Worm (Caenorhabditis elegans) whole organism, young adult: ENCODE measurements around the gene T28H11.8.

Experiments used
- F10E7.11 ChIP-seq: sonication (generic microtip); optimal IDR thresholded peaks from 2 replicates; lab custom pipeline; 2017; ENCODE audit warnings: mild to moderate bottlenecking, missing genetic modification characterization, moderate library complexity, missing compliant biosample characterization
- atf-7 ChIP-seq: sonication (generic microtip); optimal IDR thresholded peaks from 2 replicates; lab custom pipeline; 2017; ENCODE audit warnings: mild to moderate bottlenecking, missing genetic modification characterization, missing compliant biosample characterization
- ets-4 ChIP-seq: fragments of 200-800 bp; sonication (Bioruptor generic); optimal IDR thresholded peaks from 2 replicates; lab custom pipeline; 2018; ENCODE audit warnings: mild to moderate bottlenecking, missing genetic modification characterization, missing compliant biosample characterization
- him-1 ChIP-seq: sonication (generic microtip); optimal IDR thresholded peaks from 2 replicates; lab custom pipeline; 2016; ENCODE audit warnings: missing genotype, missing genetic modification reagents, missing genetic modification characterization, missing compliant biosample characterization
- hrde-1 ChIP-seq: sonication (generic microtip); optimal IDR thresholded peaks from 2 replicates; lab custom pipeline; 2016; ENCODE audit warnings: missing genetic modification characterization, mild to moderate bottlenecking, missing compliant biosample characterization, moderate library complexity, missing genotype, missing genetic modification reagents, borderline replicate concordance
- lin-54 ChIP-seq: fragments of 200-800 bp; sonication (Bioruptor generic); optimal IDR thresholded peaks from 2 replicates; lab custom pipeline; 2018; ENCODE audit warnings: mild to moderate bottlenecking, missing genetic modification characterization, missing compliant biosample characterization
- nhr-90 ChIP-seq: sonication (generic microtip); optimal IDR thresholded peaks from 2 replicates; lab custom pipeline; 2016; ENCODE audit warnings: missing genotype, mild to moderate bottlenecking, missing genetic modification characterization, missing compliant biosample characterization
- snpc-3.4 ChIP-seq: sonication (generic microtip); optimal IDR thresholded peaks from 2 replicates; lab custom pipeline; 2017; ENCODE audit warnings: missing genetic modification characterization, mild to moderate bottlenecking, missing compliant biosample characterization, antibody characterized with exemption, moderate library complexity, missing genotype, missing genetic modification reagents
- snpc-4 ChIP-seq, 5 experiments: fragments of 150-350 bp in 1 of 5; sonication (generic microtip) in 4 of 5; optimal IDR thresholded peaks; 2 replicates each; lab custom pipeline; 2014 to 2018; ENCODE audit warnings: missing genetic modification characterization in 5 of 5, missing biosample characterization in 3 of 5, antibody characterized with exemption in 2 of 5, mild to moderate bottlenecking in 2 of 5, missing compliant biosample characterization in 2 of 5, missing genotype in 2 of 5, moderate library complexity in 2 of 5, missing genetic modification reagents in 1 of 5
- somi-1 ChIP-seq: fragments of 200-800 bp; sonication (Bioruptor generic); optimal IDR thresholded peaks from 2 replicates; lab custom pipeline; 2018; ENCODE audit warnings: mild to moderate bottlenecking, missing genetic modification characterization, missing compliant biosample characterization
- tlf-1 ChIP-seq: fragments of 200-800 bp; sonication (Bioruptor generic); optimal IDR thresholded peaks from 2 replicates; lab custom pipeline; 2018; ENCODE audit warnings: mild to moderate bottlenecking, missing genetic modification characterization, missing compliant biosample characterization
- ztf-22 ChIP-seq: fragments of 200-800 bp; sonication (Bioruptor generic); optimal IDR thresholded peaks from 2 replicates; lab custom pipeline; 2018; ENCODE audit warnings: mild to moderate bottlenecking, missing genetic modification characterization, moderate library complexity, missing compliant biosample characterization
- ztf-3 ChIP-seq: fragments of 200-800 bp; sonication (Bioruptor generic); optimal IDR thresholded peaks from 2 replicates; lab custom pipeline; 2018; ENCODE audit warnings: mild to moderate bottlenecking, missing genetic modification characterization, missing compliant biosample characterization

DNA sequence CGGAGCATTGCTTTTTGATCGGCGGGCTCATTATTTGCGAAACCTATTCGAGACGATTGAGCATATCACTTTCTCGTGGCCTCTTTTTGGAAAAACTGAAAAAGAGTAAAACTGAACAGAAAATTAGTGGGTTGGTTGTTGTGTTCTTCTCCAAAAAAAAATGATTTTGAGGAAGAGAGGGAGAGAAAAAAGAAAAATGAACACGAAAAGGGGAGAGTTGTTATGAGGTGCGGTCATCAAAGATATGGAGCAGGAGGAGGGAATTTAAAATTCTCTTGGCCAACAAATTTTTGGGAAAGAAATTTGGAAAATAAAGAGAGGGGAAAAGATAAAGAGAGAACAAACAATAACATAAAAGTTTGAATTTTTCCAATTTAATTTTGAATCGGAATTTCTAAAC lies 25.0 kb upstream of the T28H11.8 start, which contains the start of gene hot-9:
- TF ChIP-seq tlf-1 (GFP tag; lab: Kevin White, UChicago) (no peak), snpc-4 (GFP tag; optimal IDR thresholded peaks at IDR 0.05; lab: Kevin White, UChicago) (no peak), snpc-4 (tag; optimal IDR thresholded peaks at IDR 0.05; lab: Kevin White, UChicago) (no peak), atf-7 (no peak), hrde-1 (tag; lab: Kevin White, UChicago) (no peak), lin-54 (GFP tag; lab: Kevin White, UChicago) (no peak), ztf-3 (GFP tag; lab: Kevin White, UChicago) (no peak), nhr-90 (tag; lab: Kevin White, UChicago) (no peak), snpc-3.4 (tag; lab: Kevin White, UChicago) (no peak), F10E7.11 (no peak), somi-1 (no peak), him-1 (tag; lab: Kevin White, UChicago) (no peak), ztf-22 (GFP tag; lab: Kevin White, UChicago) (no peak), ets-4 (GFP tag; lab: Kevin White, UChicago) (no peak)
